Fruit fly (Drosophila melanogaster): Measurements from ENCODE around the gene TotZ.

DNA sequence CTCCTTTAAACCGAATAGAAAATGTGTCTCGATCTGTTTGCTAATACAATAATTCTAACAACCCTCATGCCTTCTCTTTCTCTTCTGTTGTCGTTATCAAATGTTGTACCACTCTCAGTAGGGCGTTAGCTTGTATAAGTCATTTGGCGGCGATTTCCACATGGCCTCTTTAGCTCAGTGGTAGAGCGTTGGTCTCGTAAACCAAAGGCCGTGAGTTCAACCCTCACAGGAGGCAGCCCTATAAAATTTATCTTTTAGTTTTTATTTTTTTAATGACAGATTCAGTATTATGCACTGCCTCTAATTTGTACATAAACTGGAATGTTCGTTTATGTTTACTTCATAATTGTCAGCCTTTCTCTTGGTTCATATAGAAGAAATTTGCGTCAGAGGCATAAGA, 14.0 kb downstream of the TotZ start:
- TF ChIP-seq Ets21C (GFP tag; optimal IDR thresholded peaks at IDR 0.05) (no peak), spab (GFP tag; optimal IDR thresholded peaks at IDR 0.05) (no peak)

Data from whole organism, prepupa.